Worm (Caenorhabditis elegans) whole organism, late embryonic: ENCODE results near the gene F54B11.8.
A peak's percentile ranks its signal among the peaks of the same experiment; 100 is the strongest.

Experiments used
- C08G9.2 ChIP-seq: sonication (generic microtip); optimal IDR thresholded peaks from 2 replicates; lab custom pipeline; 2016; ENCODE audit warnings: mild to moderate bottlenecking, missing genetic modification characterization, moderate library complexity, missing compliant biosample characterization
- C38D4.7 ChIP-seq: fragments of 200-800 bp; sonication (Bioruptor generic); optimal IDR thresholded peaks from 2 replicates; lab custom pipeline; 2018; ENCODE audit warnings: mild to moderate bottlenecking, missing genetic modification characterization, moderate library complexity, missing compliant biosample characterization
- K02D7.2 ChIP-seq: sonication (generic microtip); optimal IDR thresholded peaks from 2 replicates; lab custom pipeline; 2017; ENCODE audit warnings: mild to moderate bottlenecking, missing genetic modification characterization, missing compliant biosample characterization
- ama-1 ChIP-seq: fragments of 150-350 bp; optimal IDR thresholded peaks from 2 replicates; lab custom pipeline; 2014
- ceh-18 ChIP-seq: sonication (generic microtip); optimal IDR thresholded peaks from 2 replicates; lab custom pipeline; 2016; ENCODE audit warnings: missing genetic modification characterization, missing compliant biosample characterization
- ceh-22 ChIP-seq: sonication (generic microtip); optimal IDR thresholded peaks from 2 replicates; lab custom pipeline; 2017; ENCODE audit warnings: missing biosample characterization, missing genetic modification characterization
- ceh-45 ChIP-seq: fragments of 200-800 bp; sonication (Bioruptor generic); IDR thresholded peaks from 2 replicates; pipeline ENCODE4 v1.3.6; 2022; ENCODE audit warnings: missing genetic modification reagents, missing genetic modification characterization, missing compliant biosample characterization
- ceh-6 ChIP-seq: fragments of 200-800 bp; sonication (Bioruptor generic); optimal IDR thresholded peaks from 2 replicates; lab custom pipeline; 2018; ENCODE audit warnings: mild to moderate bottlenecking, missing genetic modification characterization, missing compliant biosample characterization
- ceh-9 ChIP-seq: sonication (generic microtip); optimal IDR thresholded peaks from 2 replicates; lab custom pipeline; 2016; ENCODE audit warnings: mild to moderate bottlenecking, missing genetic modification characterization, inconsistent platforms, missing compliant biosample characterization
- che-1 ChIP-seq: sonication (generic microtip); optimal IDR thresholded peaks from 2 replicates; lab custom pipeline; 2016; ENCODE audit warnings: mild to moderate bottlenecking, missing genetic modification characterization, missing compliant biosample characterization
- dmd-4 ChIP-seq: sonication (generic microtip); optimal IDR thresholded peaks from 2 replicates; lab custom pipeline; 2016; ENCODE audit warnings: borderline replicate concordance, missing genetic modification characterization, missing compliant biosample characterization
- dve-1 ChIP-seq: sonication (generic microtip); optimal IDR thresholded peaks from 2 replicates; lab custom pipeline; 2017; ENCODE audit warnings: antibody characterized with exemption, mild to moderate bottlenecking, missing genetic modification characterization, missing compliant biosample characterization
- ets-4 ChIP-seq: sonication (generic microtip); optimal IDR thresholded peaks from 2 replicates; lab custom pipeline; 2016; ENCODE audit warnings: missing genetic modification characterization, missing compliant biosample characterization
- hlh-15 ChIP-seq: sonication (generic microtip); optimal IDR thresholded peaks from 2 replicates; lab custom pipeline; 2016; ENCODE audit warnings: missing genetic modification characterization, missing compliant biosample characterization
- hlh-30 ChIP-seq: sonication (generic microtip); optimal IDR thresholded peaks from 2 replicates; lab custom pipeline; 2017; ENCODE audit warnings: antibody characterized with exemption, missing genetic modification characterization, missing compliant biosample characterization; ENCODE audit not compliant: insufficient read depth
- lim-6 ChIP-seq: sonication (generic microtip); optimal IDR thresholded peaks from 2 replicates; lab custom pipeline; 2016; ENCODE audit warnings: missing genetic modification characterization, missing compliant biosample characterization
- lin-11 ChIP-seq: fragments of 200-800 bp; sonication (Bioruptor generic); optimal IDR thresholded peaks from 2 replicates; lab custom pipeline; 2018; ENCODE audit warnings: mild to moderate bottlenecking, missing genetic modification characterization, missing compliant biosample characterization
- nhr-11 ChIP-seq: fragments of 150-350 bp; optimal IDR thresholded peaks from 2 replicates; lab custom pipeline; 2014; ENCODE audit warnings: missing biosample characterization, missing genetic modification characterization
- odd-2 ChIP-seq: sonication (generic microtip); optimal IDR thresholded peaks from 2 replicates; lab custom pipeline; 2017; ENCODE audit warnings: antibody characterized with exemption, mild to moderate bottlenecking, missing genetic modification characterization, missing compliant biosample characterization
- pat-9 ChIP-seq: fragments of 200-800 bp; sonication (Bioruptor generic); optimal IDR thresholded peaks from 2 replicates; lab custom pipeline; 2018; ENCODE audit warnings: mild to moderate bottlenecking, missing genetic modification characterization, moderate library complexity, missing compliant biosample characterization
- pha-2 ChIP-seq: sonication (generic microtip); optimal IDR thresholded peaks from 2 replicates; lab custom pipeline; 2017; ENCODE audit warnings: mild to moderate bottlenecking, missing genetic modification characterization, missing compliant biosample characterization
- pqm-1 ChIP-seq: sonication (generic microtip); optimal IDR thresholded peaks from 2 replicates; lab custom pipeline; 2016; ENCODE audit warnings: missing genetic modification characterization, missing compliant biosample characterization
- pros-1 ChIP-seq: fragments of 150-350 bp; optimal IDR thresholded peaks from 2 replicates; lab custom pipeline; 2014; ENCODE audit warnings: missing biosample characterization, missing genetic modification reagents, missing genetic modification characterization
- rnt-1 ChIP-seq: sonication (generic microtip); optimal IDR thresholded peaks from 2 replicates; lab custom pipeline; 2016; ENCODE audit warnings: missing genetic modification characterization, missing compliant biosample characterization
- syd-9 ChIP-seq: sonication (generic microtip); optimal IDR thresholded peaks from 2 replicates; lab custom pipeline; 2016; ENCODE audit warnings: mild to moderate bottlenecking, missing genetic modification characterization, moderate library complexity, missing compliant biosample characterization
- ttx-3 ChIP-seq: sonication (generic microtip); optimal IDR thresholded peaks from 2 replicates; lab custom pipeline; 2016; ENCODE audit warnings: missing genetic modification reagents, missing genetic modification characterization, missing compliant biosample characterization
- unc-42 ChIP-seq: sonication (generic microtip); optimal IDR thresholded peaks from 2 replicates; lab custom pipeline; 2016; ENCODE audit warnings: missing genotype, missing genetic modification characterization, missing compliant biosample characterization
- unc-55 ChIP-seq: sonication (generic microtip); optimal IDR thresholded peaks from 2 replicates; lab custom pipeline; 2017; ENCODE audit warnings: missing biosample characterization, missing genetic modification reagents, missing genetic modification characterization
- unc-86 ChIP-seq: sonication (generic microtip); optimal IDR thresholded peaks from 2 replicates; lab custom pipeline; 2016; ENCODE audit warnings: missing genetic modification characterization, missing compliant biosample characterization
- ztf-16 ChIP-seq: sonication (generic microtip); optimal IDR thresholded peaks from 2 replicates; lab custom pipeline; 2017; ENCODE audit warnings: missing genetic modification characterization, missing compliant biosample characterization

The F54B11.8 gene

DNA sequence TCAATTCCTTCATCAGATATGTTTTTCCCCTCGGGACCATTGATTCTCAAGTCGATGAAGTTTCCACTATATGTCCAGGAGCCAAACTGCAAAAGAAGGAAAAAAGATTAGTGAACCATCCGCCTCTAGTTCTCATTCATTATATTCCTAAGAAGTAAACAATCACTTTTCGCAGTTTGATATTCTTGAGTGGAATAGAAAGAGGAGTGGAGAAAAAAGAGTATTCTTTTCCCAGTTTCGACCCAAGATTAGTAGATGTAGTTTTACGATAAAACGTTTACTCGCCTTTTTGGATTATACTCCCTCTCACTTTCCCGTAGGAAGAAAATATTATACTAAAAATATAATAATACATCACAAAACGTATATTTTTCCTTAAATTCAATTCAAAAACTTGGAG, 41.2 kb upstream of the F54B11.8 start:
- TF ChIP-seq unc-86 (no peak), syd-9 (tag; lab: Kevin White, UChicago) (no peak), rnt-1 (tag; lab: Kevin White, UChicago) (no peak), nhr-11 (no peak), ama-1 (lab: Kevin White, UChicago) (no peak), ceh-22 (tag; lab: Kevin White, UChicago) (no peak), dve-1 (tag; lab: Kevin White, UChicago) (no peak), C38D4.7 (GFP tag; lab: Kevin White, UChicago) (no peak), lim-6 (tag; lab: Kevin White, UChicago) (no peak), unc-55 (GFP tag; lab: Kevin White, UChicago) (no peak)
- TF ChIP-seq, all 69 proteins: peak for 0

DNA sequence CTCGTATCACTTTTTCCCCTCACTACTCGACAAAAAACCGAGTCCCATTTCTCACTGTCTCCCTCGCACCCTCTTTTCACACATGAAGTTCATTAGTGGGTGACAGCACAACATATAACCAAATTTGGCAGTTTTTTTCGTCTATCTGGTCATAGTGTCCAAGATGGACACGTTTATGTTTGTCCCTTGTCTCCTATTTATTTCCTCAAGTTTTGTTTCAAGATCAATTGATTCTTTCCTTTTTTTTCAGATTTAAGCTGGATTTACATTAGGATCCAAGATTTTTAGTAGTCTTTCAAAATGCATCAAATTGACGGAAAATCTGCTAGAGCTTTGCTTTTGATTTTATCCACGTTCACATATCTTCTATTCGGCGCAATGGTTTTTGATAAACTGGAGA, 35.9 kb upstream of the F54B11.8 start, which contains the start of gene twk-20:
twk-20 (plus strand) TSS at position 301 of the 400 bp plus-strand sequence.
- no peak for TF ChIP-seq pqm-1 (tag; lab: Kevin White, UChicago)
- no peak for TF ChIP-seq ceh-9 (tag; lab: Kevin White, UChicago)
- TF ChIP-seq syd-9 (tag; lab: Kevin White, UChicago): no peak
- no peak for TF ChIP-seq hlh-30
- no peak for TF ChIP-seq che-1 (tag; lab: Kevin White, UChicago)
- no peak for TF ChIP-seq K02D7.2 (tag; lab: Kevin White, UChicago)
- no peak for TF ChIP-seq ceh-22 (tag; lab: Kevin White, UChicago)
- TF ChIP-seq pha-2 (tag; lab: Kevin White, UChicago): no peak
- no peak for TF ChIP-seq pat-9 (tag; lab: Kevin White, UChicago)
- no peak for TF ChIP-seq dve-1 (tag; lab: Kevin White, UChicago)
- no peak for TF ChIP-seq ceh-6 (GFP tag; lab: Kevin White, UChicago)
- no peak for TF ChIP-seq lin-11 (tag; lab: Kevin White, UChicago)
- no peak for TF ChIP-seq pros-1 (tag; lab: Kevin White, UChicago)
- no peak for TF ChIP-seq ztf-16 (tag; lab: Kevin White, UChicago)

DNA sequence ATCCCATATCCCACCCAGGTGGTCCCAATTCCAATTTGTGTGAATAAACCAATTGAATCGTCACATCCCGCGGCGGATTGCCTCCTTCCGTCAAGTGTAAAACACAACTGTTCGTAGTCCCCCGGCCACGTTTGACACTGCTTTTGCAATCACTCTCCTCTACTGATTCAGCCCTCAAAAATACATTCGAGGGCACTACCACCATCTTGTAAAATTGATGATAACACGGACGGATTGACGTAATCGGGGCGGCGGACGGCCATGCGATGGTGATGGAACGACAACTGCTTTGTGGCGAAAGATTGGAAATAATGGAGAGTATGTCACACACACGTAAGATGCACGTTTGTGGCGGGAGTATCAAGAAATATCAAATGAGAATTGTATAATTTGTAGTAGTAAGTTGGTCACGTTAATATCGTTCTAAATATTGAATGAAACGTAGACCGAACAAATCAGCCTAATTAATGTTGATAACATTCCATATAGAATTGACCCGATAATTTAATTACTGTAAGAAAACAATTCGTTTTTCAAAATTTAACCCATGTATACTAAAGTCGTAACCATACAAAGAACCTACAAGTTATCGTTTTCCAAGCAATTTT, 34.7 kb upstream of the F54B11.8 start:
- peak; percentile 43 for TF ChIP-seq ceh-18 (tag; lab: Kevin White, UChicago)
- no peak for TF ChIP-seq ttx-3 (tag; lab: Kevin White, UChicago)
- peak; percentile 3 for TF ChIP-seq rnt-1 (tag; lab: Kevin White, UChicago)
- TF ChIP-seq C08G9.2 (tag; lab: Kevin White, UChicago): no peak
- TF ChIP-seq, all 69 proteins: peak for 2

DNA sequence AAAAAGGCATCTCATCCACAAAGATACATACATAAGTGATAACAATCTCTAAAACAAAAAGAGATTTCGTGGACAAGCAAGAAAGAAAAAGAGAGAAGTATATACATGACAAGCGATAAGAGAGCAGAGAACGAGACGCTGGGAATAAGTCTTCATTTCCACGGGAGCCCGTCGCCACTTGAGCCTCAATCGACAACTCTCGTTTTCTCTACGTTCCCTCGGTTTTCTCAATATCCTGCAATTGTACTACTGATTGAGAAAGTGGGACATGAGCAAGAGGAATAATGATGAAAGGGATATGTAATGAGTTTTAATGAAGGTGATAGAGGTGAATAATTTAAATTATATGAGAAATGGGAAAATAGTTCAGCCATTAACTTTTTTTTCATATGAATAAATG, 33.8 kb upstream of the F54B11.8 start:
- TF ChIP-seq ets-4 (tag; lab: Kevin White, UChicago) (no peak), pat-9 (tag; lab: Kevin White, UChicago) (no peak), ceh-22 (tag; lab: Kevin White, UChicago) (no peak), hlh-15 (tag; lab: Kevin White, UChicago) (no peak), dmd-4 (no peak), ceh-18 (tag; lab: Kevin White, UChicago) (peak; percentile 27), ztf-16 (tag; lab: Kevin White, UChicago) (no peak), pqm-1 (tag; lab: Kevin White, UChicago) (no peak), ceh-45 (GFP tag; lab: Robert Waterston, UW) (no peak), syd-9 (tag; lab: Kevin White, UChicago) (no peak), ama-1 (lab: Kevin White, UChicago) (no peak), unc-55 (GFP tag; lab: Kevin White, UChicago) (peak; percentile 50), ttx-3 (tag; lab: Kevin White, UChicago) (no peak), pha-2 (tag; lab: Kevin White, UChicago) (no peak), odd-2 (tag; lab: Kevin White, UChicago) (no peak)

DNA sequence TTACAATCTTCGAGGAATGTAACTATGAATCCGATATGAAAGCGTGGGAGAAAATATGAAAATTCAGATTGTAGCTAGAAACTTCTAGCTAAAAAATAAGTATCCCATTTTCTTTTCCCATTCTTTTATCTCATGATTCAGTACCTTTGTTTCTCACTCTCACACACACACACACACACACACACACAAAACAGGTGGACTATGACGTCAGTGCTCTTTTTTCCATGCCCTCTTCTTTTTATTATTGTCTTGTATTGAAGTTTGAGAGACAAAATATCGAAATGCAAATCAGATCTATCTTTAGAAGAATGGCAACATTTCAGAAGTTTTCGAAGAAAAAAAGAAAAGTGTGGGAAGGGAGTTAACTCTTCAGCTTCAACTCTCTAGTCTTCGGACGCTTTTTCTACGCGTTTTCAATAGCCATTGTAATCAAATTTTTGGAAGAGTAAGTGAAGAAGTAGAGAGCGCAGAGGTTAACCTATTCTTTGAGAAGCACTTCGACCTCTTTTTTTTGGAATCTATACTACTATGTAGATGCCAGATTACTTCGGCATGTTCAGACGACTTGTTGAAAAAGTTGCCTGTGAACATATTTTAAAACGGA, 30.3 kb upstream of the F54B11.8 start:
- TF ChIP-seq unc-42 (tag; lab: Kevin White, UChicago) (peak; percentile 79), ama-1 (lab: Kevin White, UChicago) (no peak)
- TF ChIP-seq, all 69 proteins: peak for 1
